Fruit fly (Drosophila melanogaster) whole organism, prepupa: ENCODE measurements around the gene CG6951.

ENCODE experiments used
- CG10669 ChIP-seq: fragments of 200-800 bp; sonication (Bioruptor generic); optimal IDR thresholded peaks from 3 replicates; lab custom pipeline; 2018; ENCODE audit warnings: missing biosample characterization, mild to moderate bottlenecking, missing genetic modification characterization, moderate library complexity
- CG8319 ChIP-seq: fragments of 200-800 bp; sonication (Bioruptor generic); optimal IDR thresholded peaks from 3 replicates; lab custom pipeline; 2016; ENCODE audit warnings: missing biosample characterization, missing genetic modification characterization
- Smox ChIP-seq: fragments of 200-800 bp; sonication (Bioruptor generic); optimal IDR thresholded peaks from 3 replicates; lab custom pipeline; 2016; ENCODE audit warnings: missing biosample characterization, missing genetic modification characterization

- TF ChIP-seq CG8319 (GFP tag; lab: Kevin White, UChicago) (no peak), Smox (no peak), CG10669 (GFP tag; lab: Kevin White, UChicago) (no peak)
Observed at dm6 chr3L:20231369-20231768, 9.7 kb upstream of the CG6951 start, which contains the start of gene CG13813.
